Worm (Caenorhabditis elegans): ENCODE measurements around the gene wdr-60.

ce11 chrIII:4956566-4956965, 30.4 kb upstream of the wdr-60 start, which contains the start of gene C26E6.1:
- TF ChIP-seq nhr-25 (tag; optimal IDR thresholded peaks at IDR 0.05): no peak
- TF ChIP-seq mdl-1 (tag; optimal IDR thresholded peaks at IDR 0.05): no peak
- TF ChIP-seq nfya-1 (tag; optimal IDR thresholded peaks at IDR 0.05; ENCODE audit: insufficient read depth): no peak
- TF ChIP-seq pha-4 (tag; optimal IDR thresholded peaks at IDR 0.05): no peak
- TF ChIP-seq ztf-11 (tag; optimal IDR thresholded peaks at IDR 0.05): no peak
- no peak for TF ChIP-seq fkh-10 (GFP tag; optimal IDR thresholded peaks at IDR 0.05)
- TF ChIP-seq elt-3 (tag; optimal IDR thresholded peaks at IDR 0.05): no peak
- TF ChIP-seq snpc-4 (tag; optimal IDR thresholded peaks at IDR 0.05): no peak
- TF ChIP-seq nhr-28 (tag; optimal IDR thresholded peaks at IDR 0.05): no peak
- no peak for TF ChIP-seq fos-1 (tag; optimal IDR thresholded peaks at IDR 0.05)
- no peak for TF ChIP-seq nhr-12 (tag; optimal IDR thresholded peaks at IDR 0.05)
- no peak for TF ChIP-seq nhr-23 (tag; optimal IDR thresholded peaks at IDR 0.05)

Measured in whole organism, L3 larva.